Fruit fly (Drosophila melanogaster): ENCODE results near the gene Ype.

Ype gene

dm6 chrX:13358240-13358799, 28.9 kb downstream of the Ype start (continued):
- TF ChIP-seq tna (GFP tag; IDR thresholded peaks at IDR 0.05; ENCODE audit: partially characterized antibody), result peak; percentile 21; the same call in 1 of the 2 replicates
- TF ChIP-seq CG7745 (tag; optimal IDR thresholded peaks at IDR 0.05), result no peak
- TF ChIP-seq CG2712 (tag; optimal IDR thresholded peaks at IDR 0.05), result no peak
- 0 out of 2 replicates have a peak, but pooled peaks have one; percentile 1 for TF ChIP-seq crol (GFP tag; IDR thresholded peaks at IDR 0.05)
- no peak for TF ChIP-seq CG12236 (GFP tag; optimal IDR thresholded peaks at IDR 0.05)
- no peak for TF ChIP-seq ind (GFP tag; optimal IDR thresholded peaks at IDR 0.05)
- 0 out of 2 replicates have a peak, but pooled peaks have one; percentile 11 for TF ChIP-seq bbx (GFP tag; IDR thresholded peaks at IDR 0.05; ENCODE audit: partially characterized antibody)

- TF ChIP-seq Dip3 (GFP tag; optimal IDR thresholded peaks at IDR 0.05) (no peak), CG17612 (GFP tag; IDR thresholded peaks at IDR 0.05) (peak; percentile 29; the same call in 1 of the 2 replicates), CG8290 (GFP tag; optimal IDR thresholded peaks at IDR 0.05) (peak; percentile 76), CG8290 (tag; optimal IDR thresholded peaks at IDR 0.05) (peak in 1 of 2 experiments; percentile 94)
Observed at dm6 chrX:13346998-13347397, 40.2 kb downstream of the Ype start.

- TF ChIP-seq CG4404 (GFP tag; IDR thresholded peaks at IDR 0.05), result no peak
- no peak for TF ChIP-seq tin (GFP tag; optimal IDR thresholded peaks at IDR 0.05)
- TF ChIP-seq Bgb (GFP tag; IDR thresholded peaks at IDR 0.05; ENCODE audit: partially characterized antibody), result no peak
- no peak for TF ChIP-seq CG10431 (GFP tag; optimal IDR thresholded peaks at IDR 0.05)
- TF ChIP-seq odd (GFP tag; optimal IDR thresholded peaks at IDR 0.05), result no peak
- TF ChIP-seq btn (GFP tag; optimal IDR thresholded peaks at IDR 0.05), result no peak
- TF ChIP-seq CG6683 (GFP tag; optimal IDR thresholded peaks at IDR 0.05), result no peak
- TF ChIP-seq Sry-δ (GFP tag; optimal IDR thresholded peaks at IDR 0.05), result no peak
- no peak for TF ChIP-seq CG8924 (tag; optimal IDR thresholded peaks at IDR 0.05)
- TF ChIP-seq CG12659 (GFP tag; optimal IDR thresholded peaks at IDR 0.05), result no peak
- no peak for TF ChIP-seq Rfx (GFP tag; IDR thresholded peaks at IDR 0.05)
- TF ChIP-seq Drgx (GFP tag; IDR thresholded peaks at IDR 0.05), result 0 out of 2 replicates have a peak, but pooled peaks have one; percentile 21
- TF ChIP-seq CG7839 (tag; optimal IDR thresholded peaks at IDR 0.05), result peak; percentile 8
- TF ChIP-seq tup (GFP tag; optimal IDR thresholded peaks at IDR 0.05), result no peak
- no peak for TF ChIP-seq CG2875 (GFP tag; optimal IDR thresholded peaks at IDR 0.05)
- no peak for TF ChIP-seq Ptx1 (GFP tag; IDR thresholded peaks at IDR 0.05)
- no peak for TF ChIP-seq Dad (GFP tag; optimal IDR thresholded peaks at IDR 0.05)
- TF ChIP-seq CG2678 (tag; optimal IDR thresholded peaks at IDR 0.05), result peak; percentile 25
- TF ChIP-seq Kr (GFP tag; optimal IDR thresholded peaks at IDR 0.05), result no peak
- TF ChIP-seq esg (GFP tag; conservative IDR thresholded peaks at IDR 0.05), result no peak
- TF ChIP-seq CG1233 (GFP tag; optimal IDR thresholded peaks at IDR 0.05), result no peak
- TF ChIP-seq Hmx (GFP tag; optimal IDR thresholded peaks at IDR 0.05), result no peak
- peak; percentile 3 for TF ChIP-seq CG3281 (GFP tag; optimal IDR thresholded peaks at IDR 0.05)
- no peak for TF ChIP-seq ab (GFP tag; optimal IDR thresholded peaks at IDR 0.05)
- TF ChIP-seq pros (GFP tag; optimal IDR thresholded peaks at IDR 0.05), result no peak
- TF ChIP-seq Blimp-1 (GFP tag; optimal IDR thresholded peaks at IDR 0.05), result no peak
- no peak for TF ChIP-seq Ssrp (tag; optimal IDR thresholded peaks at IDR 0.05)
- no peak for TF ChIP-seq CG9215 (GFP tag; IDR thresholded peaks at IDR 0.05)
- no peak for TF ChIP-seq dati (GFP tag; IDR thresholded peaks at IDR 0.05)
- no peak for TF ChIP-seq Atf3 (GFP tag; optimal IDR thresholded peaks at IDR 0.05)
- TF ChIP-seq CG17802 (tag; optimal IDR thresholded peaks at IDR 0.05), result no peak
- no peak for TF ChIP-seq Jarid2 (GFP tag; optimal IDR thresholded peaks at IDR 0.05)
- no peak for TF ChIP-seq so (GFP tag; IDR thresholded peaks at IDR 0.05)
- no peak for TF ChIP-seq Rx (GFP tag; IDR thresholded peaks at IDR 0.05)
- no peak for TF ChIP-seq CG8281 (tag; optimal IDR thresholded peaks at IDR 0.05)
- TF ChIP-seq CHES-1-like (GFP tag; optimal IDR thresholded peaks at IDR 0.05), result no peak
- TF ChIP-seq CG1603 (tag; optimal IDR thresholded peaks at IDR 0.05), result no peak
Observed at dm6 chrX:13345327-13345726, 41.9 kb downstream of the Ype start.
